Worm (Caenorhabditis elegans) whole organism, young adult: ENCODE results near the gene wrt-8.
A peak's percentile ranks its signal among the peaks of the same experiment; 100 is the strongest.

Source experiments
- B0035.1 ChIP-seq: sonication (generic microtip); optimal IDR thresholded peaks from 2 replicates; lab custom pipeline; 2016; ENCODE audit warnings: missing genetic modification characterization, mild to moderate bottlenecking, missing compliant biosample characterization, missing genotype, missing genetic modification reagents
- F33H1.4 ChIP-seq: fragments of 200-800 bp; sonication (Bioruptor generic); IDR thresholded peaks from 2 replicates; pipeline ENCODE4 v1.3.6; 2022; ENCODE audit warnings: missing genetic modification reagents, missing genetic modification characterization, missing compliant biosample characterization
- F57A8.1 ChIP-seq: fragments of 200-800 bp; sonication (Bioruptor generic); optimal IDR thresholded peaks from 2 replicates; lab custom pipeline; 2018; ENCODE audit warnings: mild to moderate bottlenecking, missing genetic modification characterization, moderate library complexity, missing compliant biosample characterization
- F57C9.4 ChIP-seq: sonication (generic microtip); optimal IDR thresholded peaks from 2 replicates; lab custom pipeline; 2017; ENCODE audit warnings: mild to moderate bottlenecking, missing genetic modification characterization, missing compliant biosample characterization
- K11D2.4 ChIP-seq: fragments of 200-800 bp; sonication (Bioruptor generic); IDR thresholded peaks from 2 replicates; pipeline ENCODE4 v1.3.6; 2022; ENCODE audit warnings: missing genetic modification reagents, missing genetic modification characterization, missing compliant biosample characterization
- T07F8.4 ChIP-seq: sonication (generic microtip); optimal IDR thresholded peaks from 2 replicates; lab custom pipeline; 2016; ENCODE audit warnings: mild to moderate bottlenecking, missing genetic modification characterization, moderate library complexity, missing compliant biosample characterization
- T26A5.8 ChIP-seq: sonication (generic microtip); optimal IDR thresholded peaks from 2 replicates; lab custom pipeline; 2016; ENCODE audit warnings: missing genetic modification characterization, missing compliant biosample characterization
- Y79H2A.3 ChIP-seq: fragments of 200-800 bp; sonication (Bioruptor generic); conservative IDR thresholded peaks from 2 replicates; pipeline ENCODE4 v1.3.6; 2022; ENCODE audit warnings: missing genetic modification reagents, missing genetic modification characterization, missing compliant biosample characterization
- ama-1 ChIP-seq, 3 experiments: fragments of 150-350 bp in 1 of 3; sonication (generic microtip) in 2 of 3; optimal IDR thresholded peaks; 2 replicates each; lab custom pipeline; 2014 to 2018; ENCODE audit warnings: missing biosample characterization in 2 of 3, missing genetic modification characterization in 2 of 3, missing genetic modification reagents in 2 of 3
- atf-7 ChIP-seq: sonication (generic microtip); optimal IDR thresholded peaks from 2 replicates; lab custom pipeline; 2017; ENCODE audit warnings: mild to moderate bottlenecking, missing genetic modification characterization, missing compliant biosample characterization
- athp-1 ChIP-seq: sonication (generic microtip); optimal IDR thresholded peaks from 2 replicates; lab custom pipeline; 2017; ENCODE audit warnings: mild to moderate bottlenecking, missing genetic modification characterization, missing compliant biosample characterization
- bed-2 ChIP-seq: fragments of 200-800 bp; sonication (Bioruptor generic); IDR thresholded peaks from 2 replicates; pipeline ENCODE4 v1.3.6; 2022; ENCODE audit warnings: missing genetic modification reagents, missing genetic modification characterization, missing compliant biosample characterization
- ccch-3 ChIP-seq: fragments of 200-800 bp; sonication (Bioruptor generic); optimal IDR thresholded peaks from 2 replicates; lab custom pipeline; 2018; ENCODE audit warnings: mild to moderate bottlenecking, missing genetic modification characterization, missing compliant biosample characterization
- ceh-58 ChIP-seq: fragments of 200-800 bp; sonication (Bioruptor generic); IDR thresholded peaks from 2 replicates; pipeline ENCODE4 v1.3.6; 2022; ENCODE audit warnings: missing genetic modification characterization, missing compliant biosample characterization
- ceh-91 ChIP-seq: fragments of 200-800 bp; sonication (Bioruptor generic); IDR thresholded peaks from 2 replicates; pipeline ENCODE4 v1.3.6; 2022; ENCODE audit warnings: missing genetic modification reagents, missing genetic modification characterization, missing compliant biosample characterization
- chd-7 ChIP-seq: sonication (generic microtip); optimal IDR thresholded peaks from 2 replicates; lab custom pipeline; 2016; ENCODE audit warnings: mild to moderate bottlenecking, missing genetic modification characterization, moderate library complexity, missing compliant biosample characterization
- dox-1 ChIP-seq: fragments of 200-800 bp; sonication (Bioruptor generic); IDR thresholded peaks from 2 replicates; pipeline ENCODE4 v1.3.6; 2022; ENCODE audit warnings: missing genetic modification reagents, missing genetic modification characterization, missing compliant biosample characterization
- egl-44 ChIP-seq: fragments of 200-800 bp; sonication (Bioruptor generic); IDR thresholded peaks from 2 replicates; pipeline ENCODE4 v1.3.6; 2022; ENCODE audit warnings: missing genetic modification reagents, missing genetic modification characterization, missing compliant biosample characterization
- ekl-4 ChIP-seq: fragments of 200-800 bp; sonication (Bioruptor generic); IDR thresholded peaks from 2 replicates; pipeline ENCODE4 v1.3.6; 2022; ENCODE audit warnings: missing genetic modification reagents, missing genetic modification characterization, missing compliant biosample characterization
- ets-4 ChIP-seq: fragments of 200-800 bp; sonication (Bioruptor generic); optimal IDR thresholded peaks from 2 replicates; lab custom pipeline; 2018; ENCODE audit warnings: mild to moderate bottlenecking, missing genetic modification characterization, missing compliant biosample characterization
- fkh-3 ChIP-seq: sonication (generic microtip); optimal IDR thresholded peaks from 2 replicates; lab custom pipeline; 2016; ENCODE audit warnings: mild to moderate bottlenecking, missing genetic modification characterization, missing compliant biosample characterization
- hlh-12 ChIP-seq: sonication (generic microtip); optimal IDR thresholded peaks from 2 replicates; lab custom pipeline; 2016; ENCODE audit warnings: missing genetic modification characterization, missing compliant biosample characterization
- hlh-26 ChIP-seq: fragments of 200-800 bp; sonication (Bioruptor generic); conservative IDR thresholded peaks from 2 replicates; pipeline ENCODE4 v1.3.6; 2022; ENCODE audit warnings: missing genetic modification reagents, missing genetic modification characterization, missing compliant biosample characterization
- lag-1 ChIP-seq: fragments of 200-800 bp; sonication (Bioruptor generic); IDR thresholded peaks from 2 replicates; pipeline ENCODE4 v1.3.6; 2022; ENCODE audit warnings: missing genetic modification reagents, missing genetic modification characterization, missing compliant biosample characterization
- lin-26 ChIP-seq: fragments of 200-800 bp; sonication (Bioruptor generic); IDR thresholded peaks from 2 replicates; pipeline ENCODE4 v1.3.6; 2022; ENCODE audit warnings: missing genetic modification reagents, missing genetic modification characterization, missing compliant biosample characterization
- lin-35 ChIP-seq, 3 experiments: fragments of 150-350 bp in 2 of 3; sonication (generic microtip) in 1 of 3; optimal IDR thresholded peaks; 2 replicates each; lab custom pipeline; 2014 to 2018; ENCODE audit warnings: missing biosample characterization in 3 of 3, missing genetic modification characterization in 3 of 3, missing genetic modification reagents in 3 of 3
- lir-1 ChIP-seq: fragments of 200-800 bp; sonication (Bioruptor generic); conservative IDR thresholded peaks from 2 replicates; pipeline ENCODE4 v1.3.6; 2022; ENCODE audit warnings: missing genetic modification reagents, missing genetic modification characterization, missing compliant biosample characterization
- madf-10 ChIP-seq: sonication (generic microtip); optimal IDR thresholded peaks from 2 replicates; lab custom pipeline; 2016; ENCODE audit warnings: mild to moderate bottlenecking, missing genetic modification characterization, missing compliant biosample characterization
- madf-8 ChIP-seq: fragments of 200-800 bp; sonication (Bioruptor generic); conservative IDR thresholded peaks from 2 replicates; pipeline ENCODE4 v1.3.6; 2022; ENCODE audit warnings: missing genetic modification reagents, missing genetic modification characterization, missing compliant biosample characterization
- mcd-1 ChIP-seq: fragments of 200-800 bp; sonication (Bioruptor generic); IDR thresholded peaks from 2 replicates; pipeline ENCODE4 v1.3.6; 2022; ENCODE audit warnings: missing genetic modification reagents, missing genetic modification characterization, missing compliant biosample characterization
- mes-4 ChIP-seq: sonication (generic microtip); optimal IDR thresholded peaks from 2 replicates; lab custom pipeline; 2016; ENCODE audit warnings: missing genotype, missing genetic modification characterization, missing compliant biosample characterization
- mxl-1 ChIP-seq: sonication (generic microtip); optimal IDR thresholded peaks from 2 replicates; lab custom pipeline; 2016; ENCODE audit warnings: missing genetic modification characterization, missing compliant biosample characterization
- nfya-1 ChIP-seq: sonication (generic microtip); optimal IDR thresholded peaks from 2 replicates; lab custom pipeline; 2017; ENCODE audit warnings: antibody characterized with exemption, missing compliant biosample characterization, missing genetic modification characterization, borderline replicate concordance; ENCODE audit not compliant: insufficient read depth
- nfya-2 ChIP-seq: fragments of 200-800 bp; sonication (Bioruptor generic); IDR thresholded peaks from 2 replicates; pipeline ENCODE4 v1.3.6; 2022; ENCODE audit warnings: missing genetic modification reagents, missing genetic modification characterization, missing compliant biosample characterization
- nfyb-1 ChIP-seq: fragments of 200-800 bp; sonication (Bioruptor generic); IDR thresholded peaks from 2 replicates; pipeline ENCODE4 v1.3.6; 2022; ENCODE audit warnings: missing genetic modification reagents, missing genetic modification characterization, missing compliant biosample characterization
- nhr-120 ChIP-seq: fragments of 200-800 bp; sonication (Bioruptor generic); IDR thresholded peaks from 2 replicates; pipeline ENCODE4 v1.3.6; 2022; ENCODE audit warnings: missing genetic modification characterization, missing compliant biosample characterization
- nhr-80 ChIP-seq: sonication (generic microtip); optimal IDR thresholded peaks from 2 replicates; lab custom pipeline; 2016; ENCODE audit warnings: missing genetic modification characterization, missing compliant biosample characterization
- pha-4 ChIP-seq: fragments of 150-350 bp; sonication (generic microtip); optimal IDR thresholded peaks from 2 replicates; lab custom pipeline; 2014; ENCODE audit warnings: missing biosample characterization, missing genetic modification reagents, missing genetic modification characterization
- sptf-2 ChIP-seq: fragments of 200-800 bp; sonication (Bioruptor generic); optimal IDR thresholded peaks from 2 replicates; lab custom pipeline; 2018; ENCODE audit warnings: mild to moderate bottlenecking, missing genetic modification characterization, missing compliant biosample characterization
- tbp1 ChIP-seq: fragments of 200-800 bp; sonication (Bioruptor generic); optimal IDR thresholded peaks from 2 replicates; lab custom pipeline; 2018; ENCODE audit warnings: mild to moderate bottlenecking, missing genetic modification characterization, missing compliant biosample characterization
- tlf-1 ChIP-seq: fragments of 200-800 bp; sonication (Bioruptor generic); optimal IDR thresholded peaks from 2 replicates; lab custom pipeline; 2018; ENCODE audit warnings: mild to moderate bottlenecking, missing genetic modification characterization, missing compliant biosample characterization
- unc-62 ChIP-seq: fragments of 150-350 bp; optimal IDR thresholded peaks from 2 replicates; lab custom pipeline; 2014; ENCODE audit warnings: missing biosample characterization, missing genetic modification reagents, missing genetic modification characterization
- zim-3 ChIP-seq: sonication (generic microtip); optimal IDR thresholded peaks from 2 replicates; lab custom pipeline; 2017; ENCODE audit warnings: mild to moderate bottlenecking, missing genetic modification characterization, moderate library complexity, missing compliant biosample characterization
- ztf-22 ChIP-seq: fragments of 200-800 bp; sonication (Bioruptor generic); optimal IDR thresholded peaks from 2 replicates; lab custom pipeline; 2018; ENCODE audit warnings: mild to moderate bottlenecking, missing genetic modification characterization, moderate library complexity, missing compliant biosample characterization
- ztf-25 ChIP-seq: fragments of 200-800 bp; sonication (Bioruptor generic); IDR thresholded peaks from 2 replicates; pipeline ENCODE4 v1.3.6; 2022; ENCODE audit warnings: missing genetic modification reagents, missing genetic modification characterization, missing compliant biosample characterization

wrt-8 gene

DNA sequence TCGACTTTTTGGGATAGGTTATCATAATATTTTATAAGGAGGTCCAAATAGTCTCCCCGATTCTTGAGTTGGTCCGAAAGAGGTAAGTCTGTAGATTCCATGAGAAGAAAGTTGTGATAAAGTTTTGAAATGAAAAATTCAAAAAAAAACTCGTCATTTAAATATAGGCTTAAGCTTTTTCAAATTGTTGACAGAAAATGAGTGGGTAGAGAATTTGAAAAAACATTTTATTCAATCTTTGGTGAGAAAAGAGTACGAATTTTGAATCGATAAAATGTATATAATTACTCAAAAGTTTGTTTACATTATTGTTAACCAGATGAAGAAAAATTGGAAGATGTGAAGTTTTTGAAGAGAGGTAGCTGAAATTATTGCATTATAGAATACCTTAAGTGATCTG, 38.9 kb downstream of the wrt-8 start, which contains the start of gene T26H8.5:
Gene T26H8.5, minus strand, starts transcription at position 101 of the 400 bp plus-strand sequence.
- TF ChIP-seq nfya-1 (no peak), lir-1 (GFP tag; lab: Robert Waterston, UW) (no peak), mcd-1 (GFP tag; lab: Robert Waterston, UW) (no peak), madf-8 (GFP tag; lab: Robert Waterston, UW) (no peak), B0035.1 (tag; lab: Kevin White, UChicago) (no peak), nhr-120 (GFP tag; lab: Robert Waterston, UW) (no peak), nfyb-1 (GFP tag; lab: Robert Waterston, UW) (no peak), egl-44 (no peak), zim-3 (tag; lab: Kevin White, UChicago) (no peak), mes-4 (tag; lab: Kevin White, UChicago) (no peak), ceh-91 (GFP tag; lab: Robert Waterston, UW) (no peak), ceh-58 (GFP tag; lab: Robert Waterston, UW) (no peak), fkh-3 (tag; lab: Kevin White, UChicago) (no peak)

DNA sequence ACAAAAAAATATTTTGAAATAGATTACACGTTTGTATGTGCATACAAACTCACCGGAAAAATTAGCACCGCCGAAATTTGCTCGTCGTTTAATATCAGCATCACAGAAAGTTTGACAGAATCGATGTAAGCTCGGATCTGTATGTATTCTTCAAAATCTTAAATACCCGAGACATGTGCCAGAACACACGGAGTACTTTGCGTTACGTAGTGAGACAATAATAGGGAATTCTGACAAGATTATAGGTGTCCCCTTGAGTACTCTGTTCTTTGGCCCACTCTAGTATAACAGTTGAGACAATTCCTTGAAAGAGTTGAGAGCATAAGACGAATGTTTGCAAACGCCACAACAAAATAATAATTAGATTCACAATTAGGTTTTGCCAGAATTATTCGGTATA, 40.8 kb downstream of the wrt-8 start, which contains the start of gene srx-48:
Gene srx-48, minus strand, starts transcription at position 101 of the 400 bp plus-strand sequence.
- no peak for TF ChIP-seq unc-62 (GFP tag; lab: Kevin White, UChicago)
- no peak for TF ChIP-seq F57C9.4 (tag; lab: Kevin White, UChicago)
- no peak for TF ChIP-seq lir-1 (GFP tag; lab: Robert Waterston, UW)
- TF ChIP-seq tbp1 (GFP tag; lab: Kevin White, UChicago), result no peak
- TF ChIP-seq F33H1.4 (GFP tag; lab: Robert Waterston, UW), result no peak
- TF ChIP-seq hlh-12 (tag; lab: Kevin White, UChicago), result no peak
- TF ChIP-seq sptf-2 (GFP tag; lab: Kevin White, UChicago), result no peak
- no peak for TF ChIP-seq ekl-4 (GFP tag; lab: Robert Waterston, UW)
- no peak for TF ChIP-seq ccch-3 (GFP tag; lab: Kevin White, UChicago)
- no peak for TF ChIP-seq tlf-1 (GFP tag; lab: Kevin White, UChicago)
- no peak for TF ChIP-seq madf-10
- no peak for TF ChIP-seq F57A8.1 (GFP tag; lab: Kevin White, UChicago)

DNA sequence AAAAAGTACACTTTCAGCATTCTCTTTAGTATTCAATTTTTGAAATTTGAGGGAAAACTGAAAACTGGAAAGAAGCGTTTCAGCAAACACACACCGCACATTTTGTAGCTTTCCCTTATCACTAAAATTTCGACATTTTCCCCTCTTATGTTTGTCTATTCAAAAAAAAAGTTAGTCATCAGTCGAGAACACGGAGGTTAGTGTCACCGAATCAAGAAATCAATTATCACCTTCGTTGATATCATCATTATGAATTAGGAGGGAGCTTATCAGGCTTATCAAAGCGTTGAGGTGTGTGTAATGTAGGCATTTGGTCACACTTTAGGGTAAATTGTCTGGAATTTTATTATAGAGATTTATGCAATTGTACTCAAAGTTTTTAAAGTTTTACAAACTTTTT, 45.8 kb downstream of the wrt-8 start, which contains the start of gene cpr-3:
Gene cpr-3, minus strand, starts transcription at position 104 of the 400 bp plus-strand sequence.
- TF ChIP-seq sptf-2 (GFP tag; lab: Kevin White, UChicago), result no peak
- TF ChIP-seq hlh-26, result no peak
- no peak for TF ChIP-seq bed-2
- TF ChIP-seq tlf-1 (GFP tag; lab: Kevin White, UChicago), result no peak
- peak; percentile 88 for TF ChIP-seq ztf-22 (GFP tag; lab: Kevin White, UChicago)
- no peak for TF ChIP-seq T07F8.4 (tag; lab: Kevin White, UChicago)
- TF ChIP-seq lin-26 (GFP tag; lab: Robert Waterston, UW), result no peak
- no peak for TF ChIP-seq mxl-1
- no peak for TF ChIP-seq lag-1
- TF ChIP-seq atf-7 (tag; lab: Kevin White, UChicago), result peak; percentile 69
- no peak for TF ChIP-seq nfya-2 (GFP tag; lab: Robert Waterston, UW)
- TF ChIP-seq lin-35 (GFP tag; optimal IDR thresholded peaks at IDR 0.05; lab: Kevin White, UChicago), result no peak
- no peak for TF ChIP-seq T26A5.8
- TF ChIP-seq ztf-25 (GFP tag; lab: Robert Waterston, UW), result no peak
- TF ChIP-seq ets-4 (GFP tag; lab: Kevin White, UChicago), result peak; percentile 83
- peak; percentile 23 for TF ChIP-seq pha-4
- no peak for TF ChIP-seq egl-44
- TF ChIP-seq Y79H2A.3 (GFP tag; lab: Robert Waterston, UW), result no peak
- no peak for TF ChIP-seq K11D2.4 (GFP tag; lab: Robert Waterston, UW)
- no peak for TF ChIP-seq dox-1
- TF ChIP-seq ama-1 (optimal IDR thresholded peaks at IDR 0.05; lab: Kevin White, UChicago), result no peak
- TF ChIP-seq ama-1 (GFP tag; optimal IDR thresholded peaks at IDR 0.05; lab: Kevin White, UChicago), result no peak
- TF ChIP-seq hlh-12 (tag; lab: Kevin White, UChicago), result no peak
- TF ChIP-seq nhr-80, result peak; percentile 97
- TF ChIP-seq chd-7, result no peak
- no peak for TF ChIP-seq zim-3 (tag; lab: Kevin White, UChicago)
- no peak for TF ChIP-seq nfya-1
- TF ChIP-seq athp-1 (tag; lab: Kevin White, UChicago), result no peak
- TF ChIP-seq madf-10, result peak; percentile 24
- TF ChIP-seq mcd-1 (GFP tag; lab: Robert Waterston, UW), result no peak
